Fruit fly (Drosophila melanogaster): Measurements from ENCODE around the gene Skp2.

Gene Skp2

dm6 chr3R:4381079-4381919, 43.8 kb upstream of the Skp2 start, which contains the start of gene Cont (continued):
- TF ChIP-seq hbn (GFP tag; IDR thresholded peaks at IDR 0.05; ENCODE audit: partially characterized antibody) (peak; percentile 94), CG10654 (GFP tag; optimal IDR thresholded peaks at IDR 0.05) (no peak), Doc2 (GFP tag; IDR thresholded peaks at IDR 0.05) (no peak), CG2116 (GFP tag; optimal IDR thresholded peaks at IDR 0.05) (peak; percentile 87), BtbVII (GFP tag; optimal IDR thresholded peaks at IDR 0.05) (no peak), insv (GFP tag; optimal IDR thresholded peaks at IDR 0.05) (no peak), Nf-YB (GFP tag; optimal IDR thresholded peaks at IDR 0.05) (no peak), Camta (GFP tag; optimal IDR thresholded peaks at IDR 0.05) (no peak), Drgx (GFP tag; IDR thresholded peaks at IDR 0.05) (no peak), ash1 (GFP tag; optimal IDR thresholded peaks at IDR 0.05) (no peak), nmo (GFP tag; optimal IDR thresholded peaks at IDR 0.05) (peak; percentile 30), disco-r (GFP tag; optimal IDR thresholded peaks at IDR 0.05) (no peak), emc (GFP tag; optimal IDR thresholded peaks at IDR 0.05) (no peak), CG1603 (tag; optimal IDR thresholded peaks at IDR 0.05) (peak; percentile 68), aop (GFP tag; IDR thresholded peaks at IDR 0.05) (no peak), pum (GFP tag; optimal IDR thresholded peaks at IDR 0.05) (no peak), ab (GFP tag; optimal IDR thresholded peaks at IDR 0.05) (no peak), CG8290 (GFP tag; optimal IDR thresholded peaks at IDR 0.05) (no peak), CG8290 (tag; optimal IDR thresholded peaks at IDR 0.05) (peak in 1 of 2 experiments; percentile 71), Six4 (GFP tag; optimal IDR thresholded peaks at IDR 0.05) (no peak), CG6765 (GFP tag; optimal IDR thresholded peaks at IDR 0.05) (no peak), dmrt11E (tag; optimal IDR thresholded peaks at IDR 0.05) (no peak), CG1647 (GFP tag; optimal IDR thresholded peaks at IDR 0.05) (no peak), Fer1 (GFP tag; optimal IDR thresholded peaks at IDR 0.05) (peak; percentile 1), gsb (GFP tag; IDR thresholded peaks at IDR 0.05) (no peak), Oli (tag; optimal IDR thresholded peaks at IDR 0.05) (no peak), CG12299 (tag; optimal IDR thresholded peaks at IDR 0.05) (no peak), vvl (GFP tag; IDR thresholded peaks at IDR 0.05) (no peak), CG10267 (tag; optimal IDR thresholded peaks at IDR 0.05) (peak; percentile 58), CG31441 (GFP tag; IDR thresholded peaks at IDR 0.05) (no peak), C15 (GFP tag; IDR thresholded peaks at IDR 0.05) (no peak), CG18262 (tag; optimal IDR thresholded peaks at IDR 0.05) (no peak), CG30403 (GFP tag; optimal IDR thresholded peaks at IDR 0.05) (no peak), CG9797 (GFP tag; optimal IDR thresholded peaks at IDR 0.05) (peak; percentile 59), CG4730 (GFP tag; IDR thresholded peaks at IDR 0.05) (0 out of 2 replicates have a peak, but pooled peaks have one; percentile 8), fd64A (GFP tag; optimal IDR thresholded peaks at IDR 0.05) (no peak), dimm (GFP tag; IDR thresholded peaks at IDR 0.05) (no peak), CG1832 (GFP tag; optimal IDR thresholded peaks at IDR 0.05) (no peak), CG3065 (GFP tag; optimal IDR thresholded peaks at IDR 0.05) (peak; percentile 20), ERR (GFP tag; optimal IDR thresholded peaks at IDR 0.05) (no peak), gcm (GFP tag; optimal IDR thresholded peaks at IDR 0.05) (no peak), CG10366 (GFP tag; IDR thresholded peaks at IDR 0.05) (no peak), CG7786 (GFP tag; optimal IDR thresholded peaks at IDR 0.05) (no peak), Neu2 (GFP tag; optimal IDR thresholded peaks at IDR 0.05; ENCODE audit: borderline replicate concordance) (peak; percentile 20), Hr3 (GFP tag; optimal IDR thresholded peaks at IDR 0.05) (no peak), chinmo (GFP tag; IDR thresholded peaks at IDR 0.05; ENCODE audit: partially characterized antibody) (peak; percentile 90; the same call in 2 of the 4 replicates), caup (GFP tag; optimal IDR thresholded peaks at IDR 0.05; ENCODE audit: severe bottlenecking) (no peak), sd (tag; optimal IDR thresholded peaks at IDR 0.05) (no peak), CG4707 (GFP tag; optimal IDR thresholded peaks at IDR 0.05) (no peak), CG33557 (GFP tag; optimal IDR thresholded peaks at IDR 0.05) (no peak)
